Fruit fly (Drosophila melanogaster) whole organism, embryonic: ENCODE data around the gene CG44001.

Source experiments
- CG7839 ChIP-seq: fragments of 200-800 bp; sonication (Bioruptor generic); optimal IDR thresholded peaks from 3 replicates; lab custom pipeline; 2018; ENCODE audit warnings: missing biosample characterization, mild to moderate bottlenecking, missing genetic modification characterization, moderate library complexity
- Dad ChIP-seq: fragments of 200-800 bp; sonication (Bioruptor generic); optimal IDR thresholded peaks from 3 replicates; lab custom pipeline; 2016; ENCODE audit warnings: missing biosample characterization, missing genetic modification characterization
- Gug ChIP-seq: fragments of 200-800 bp; sonication (Bioruptor generic); IDR thresholded peaks from 4 replicates; pipeline ENCODE4 v1.3.6; 2022; ENCODE audit warnings: missing biosample characterization, missing genetic modification characterization
- bowl ChIP-seq: fragments of 200-800 bp; sonication (Bioruptor generic); IDR thresholded peaks from 2 replicates; pipeline ENCODE4 v1.3.6; 2022; ENCODE audit warnings: missing biosample characterization, missing genetic modification characterization
- fd3F ChIP-seq: fragments of 200-800 bp; sonication (Bioruptor generic); optimal IDR thresholded peaks from 2 replicates; lab custom pipeline; 2018; ENCODE audit warnings: missing biosample characterization, mild to moderate bottlenecking, missing genetic modification characterization, moderate library complexity
- nau ChIP-seq: fragments of 200-800 bp; sonication (Bioruptor generic); optimal IDR thresholded peaks from 3 replicates; lab custom pipeline; 2017; ENCODE audit warnings: missing biosample characterization, mild to moderate bottlenecking, missing genetic modification characterization, missing genetic modification reagents
- ranshi ChIP-seq: fragments of 200-800 bp; sonication (Bioruptor generic); IDR thresholded peaks from 2 replicates; pipeline ENCODE4 v1.3.6; 2022; ENCODE audit warnings: missing biosample characterization, missing genetic modification characterization
- yki ChIP-seq: fragments of >200 bp; optimal IDR thresholded peaks from 3 replicates; lab custom pipeline; 2018

DNA sequence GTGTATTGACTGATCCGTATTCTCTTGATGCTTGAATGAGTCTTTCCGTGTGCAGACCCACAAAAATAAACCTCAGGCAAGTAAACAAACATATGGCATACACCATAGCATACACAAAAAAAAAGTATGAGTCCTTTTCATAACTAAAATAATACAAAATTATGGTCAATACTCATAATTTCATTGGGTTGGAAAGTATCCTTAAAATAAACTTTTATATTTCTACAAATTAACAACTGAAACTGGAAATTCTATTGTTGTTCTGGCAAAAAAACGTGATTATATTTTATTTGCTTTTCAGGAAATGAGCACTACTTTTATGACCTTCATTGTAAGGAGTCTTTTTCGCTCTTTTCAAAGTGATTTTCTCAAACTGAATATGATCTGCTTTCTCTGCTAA, 994 bp upstream of the CG44001 start:
- no peak for TF ChIP-seq yki (lab: Kevin White, UChicago)
- no peak for TF ChIP-seq bowl (GFP tag; lab: Robert Waterston, UW)
- TF ChIP-seq nau: no peak
- TF ChIP-seq Dad (GFP tag; lab: Kevin White, UChicago): no peak
- peak; percentile 43 for TF ChIP-seq CG7839 (tag; lab: Kevin White, UChicago)
- no peak for TF ChIP-seq ranshi (GFP tag; lab: Robert Waterston, UW)
- no peak for TF ChIP-seq Gug (GFP tag; lab: Robert Waterston, UW)
- TF ChIP-seq fd3F (GFP tag; lab: Kevin White, UChicago): no peak
